Worm (Caenorhabditis elegans) whole organism, midembryonic: ENCODE measurements around the gene rrc-1.

Experiments used
- flt-1 ChIP-seq: fragments of 200-800 bp; sonication (Bioruptor generic); IDR thresholded peaks from 2 replicates; pipeline ENCODE4 v1.3.6; 2022; ENCODE audit warnings: missing genetic modification characterization, missing compliant biosample characterization
- ref-1 ChIP-seq: fragments of 200-800 bp; sonication (Bioruptor generic); conservative IDR thresholded peaks from 2 replicates; pipeline ENCODE4 v1.3.6; 2022; ENCODE audit warnings: missing genetic modification reagents, missing genetic modification characterization, missing compliant biosample characterization
- tab-1 ChIP-seq: fragments of 200-800 bp; sonication (Bioruptor generic); IDR thresholded peaks from 2 replicates; pipeline ENCODE4 v1.3.6; 2022; ENCODE audit warnings: missing genetic modification characterization, missing compliant biosample characterization
- ztf-23 ChIP-seq: fragments of 200-800 bp; sonication (Bioruptor generic); IDR thresholded peaks from 2 replicates; pipeline ENCODE4 v1.3.6; 2022; ENCODE audit warnings: missing genetic modification reagents, missing genetic modification characterization, missing compliant biosample characterization
- ztf-29 ChIP-seq: fragments of 200-800 bp; sonication (Bioruptor generic); IDR thresholded peaks from 2 replicates; pipeline ENCODE4 v1.3.6; 2022; ENCODE audit warnings: missing genetic modification reagents, missing genetic modification characterization, missing compliant biosample characterization

ce11 chrX:9782389-9782939, 48.6 kb downstream of the rrc-1 start:
- TF ChIP-seq ztf-29 (no peak), tab-1 (GFP tag; lab: Robert Waterston, UW) (no peak), ref-1 (GFP tag; lab: Robert Waterston, UW) (no peak), flt-1 (GFP tag; lab: Robert Waterston, UW) (no peak), ztf-23 (GFP tag; lab: Robert Waterston, UW) (no peak)
